Fruit fly (Drosophila melanogaster): Measurements from ENCODE around the gene TBC1D5.

TBC1D5 gene

dm6 chr3R:13303126-13303525 is 31.3 kb upstream of the TBC1D5 start, which contains the start of gene CG43208:
TSS of gene CG43208 (plus strand) at chr3R:13303426.
- no peak for TF ChIP-seq seq (GFP tag; IDR thresholded peaks at IDR 0.05)

dm6 chr3R:13302348-13302747 is 30.5 kb upstream of the TBC1D5 start, which contains the start of gene CG32473:
TSS of gene CG32473 (plus strand) at chr3R:13302648.
- no peak for TF ChIP-seq CG7839 (tag; optimal IDR thresholded peaks at IDR 0.05)
- peak; percentile 8 for TF ChIP-seq sug (tag; optimal IDR thresholded peaks at IDR 0.05)

- TF ChIP-seq CG10267 (tag; optimal IDR thresholded peaks at IDR 0.05) (no peak), Ets65A (GFP tag) (peak; percentile 57), CG2678 (tag; optimal IDR thresholded peaks at IDR 0.05) (peak; percentile 30), exex (tag; optimal IDR thresholded peaks at IDR 0.05) (peak; percentile 69), sug (tag; optimal IDR thresholded peaks at IDR 0.05) (peak; percentile 55), CHES-1-like (GFP tag; optimal IDR thresholded peaks at IDR 0.05) (no peak)
These were observed 26.5 kb upstream of the TBC1D5 start, which contains the start of gene CG8774 for dm6 chr3R:13298114-13298818. TSS of gene CG8774 (plus strand) at chr3R:13298768.

dm6 chr3R:13294461-13294860 is 22.6 kb upstream of the TBC1D5 start, which contains the start of gene CG8773:
TSS of gene CG8773 (plus strand) at chr3R:13294748.
- TF ChIP-seq CG1792 (GFP tag; optimal IDR thresholded peaks at IDR 0.05) (no peak), lab (GFP tag; optimal IDR thresholded peaks at IDR 0.05) (peak; percentile 8), CG1832 (GFP tag; optimal IDR thresholded peaks at IDR 0.05) (no peak), disco-r (GFP tag; optimal IDR thresholded peaks at IDR 0.05) (no peak), tll (GFP tag; optimal IDR thresholded peaks at IDR 0.05) (no peak), CG5180 (GFP tag; optimal IDR thresholded peaks at IDR 0.05) (no peak), CG10267 (tag; optimal IDR thresholded peaks at IDR 0.05) (no peak), MTF-1 (GFP tag; optimal IDR thresholded peaks at IDR 0.05; ENCODE audit: borderline replicate concordance) (no peak), CG2678 (tag; optimal IDR thresholded peaks at IDR 0.05) (no peak), Fer2 (tag; optimal IDR thresholded peaks at IDR 0.05) (no peak), vnd (GFP tag; IDR thresholded peaks at IDR 0.05; ENCODE audit: partially characterized antibody) (0 out of 3 replicates have a peak, but pooled peaks have one; percentile 41), sug (tag; optimal IDR thresholded peaks at IDR 0.05) (peak; percentile 76), Nf-YC (tag; optimal IDR thresholded peaks at IDR 0.05) (no peak), ato (GFP tag; IDR thresholded peaks at IDR 0.05; ENCODE audit: partially characterized antibody) (no peak), Jarid2 (GFP tag; optimal IDR thresholded peaks at IDR 0.05) (no peak), CG34376 (GFP tag; optimal IDR thresholded peaks at IDR 0.05) (peak; percentile 66), CG8290 (GFP tag; optimal IDR thresholded peaks at IDR 0.05) (no peak), CG8290 (tag; optimal IDR thresholded peaks at IDR 0.05) (no peak), CG10431 (GFP tag; optimal IDR thresholded peaks at IDR 0.05) (no peak), so (GFP tag; IDR thresholded peaks at IDR 0.05) (no peak), ken (GFP tag; IDR thresholded peaks at IDR 0.05) (no peak), ham (GFP tag; IDR thresholded peaks at IDR 0.05) (no peak), nom (GFP tag; optimal IDR thresholded peaks at IDR 0.05) (no peak), lola (GFP tag; optimal IDR thresholded peaks at IDR 0.05) (no peak), ATbp (GFP tag; optimal IDR thresholded peaks at IDR 0.05) (no peak), TFAM (GFP tag; optimal IDR thresholded peaks at IDR 0.05) (no peak), maf-S (GFP tag; optimal IDR thresholded peaks at IDR 0.05) (no peak), GATAe (GFP tag; conservative IDR thresholded peaks at IDR 0.05) (peak; percentile 44; the same call in 1 of the 2 replicates), slou (GFP tag; optimal IDR thresholded peaks at IDR 0.05) (no peak), CG4424 (GFP tag; optimal IDR thresholded peaks at IDR 0.05) (no peak), CG14014 (GFP tag; IDR thresholded peaks at IDR 0.05) (no peak), exex (tag; optimal IDR thresholded peaks at IDR 0.05) (peak; percentile 90), Asciz (GFP tag; optimal IDR thresholded peaks at IDR 0.05) (no peak), ind (GFP tag; optimal IDR thresholded peaks at IDR 0.05) (no peak), sd (tag; optimal IDR thresholded peaks at IDR 0.05) (peak; percentile 77), CG6689 (GFP tag; IDR thresholded peaks at IDR 0.05) (no peak), CG18599 (GFP tag; optimal IDR thresholded peaks at IDR 0.05) (peak; percentile 21), Hey (tag; optimal IDR thresholded peaks at IDR 0.05) (peak; percentile 51)

Data from whole organism, embryonic.